Worm (Caenorhabditis elegans): Measurements from ENCODE around the gene C15F1.1.

The C15F1.1 gene

DNA sequence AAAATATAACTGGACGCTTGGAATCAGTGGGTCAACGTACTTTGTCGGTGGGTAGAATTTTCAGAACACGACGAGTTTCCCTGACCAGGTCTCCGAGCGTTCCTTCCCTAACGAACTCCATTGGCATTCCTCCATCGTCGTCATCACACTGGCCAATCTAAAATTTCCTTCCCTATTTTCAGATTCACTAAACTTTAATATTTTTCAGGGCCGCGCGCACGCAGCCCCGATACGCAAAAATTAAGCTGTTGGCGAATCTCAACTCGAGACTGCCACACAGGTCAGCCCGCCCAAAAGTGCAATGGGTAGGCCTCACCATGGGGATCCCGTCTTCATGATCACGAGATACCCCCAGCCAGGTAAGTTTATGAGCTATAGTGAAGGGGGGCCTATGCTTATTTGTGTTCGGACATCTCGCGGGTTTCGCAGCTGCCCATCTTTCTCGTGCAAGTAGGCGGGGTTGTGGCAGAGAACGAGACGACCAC, 21.4 kb upstream of the C15F1.1 start (continued):
- TF ChIP-seq madf-6 (GFP tag; IDR thresholded peaks at IDR 0.05) (peak; percentile 88), dox-1 (GFP tag; IDR thresholded peaks at IDR 0.05) (peak; percentile 95), lsy-27 (tag; optimal IDR thresholded peaks at IDR 0.05; ENCODE audit: borderline replicate concordance, insufficient read depth) (no peak), D2030.7 (GFP tag; IDR thresholded peaks at IDR 0.05) (peak; percentile 97), T26A5.8 (tag; optimal IDR thresholded peaks at IDR 0.05) (peak; percentile 49), ceh-79 (tag; optimal IDR thresholded peaks at IDR 0.05) (peak; percentile 77), ceh-27 (GFP tag; optimal IDR thresholded peaks at IDR 0.05) (peak; percentile 40), atf-7 (tag; optimal IDR thresholded peaks at IDR 0.05) (peak; percentile 59), nhr-179 (tag; optimal IDR thresholded peaks at IDR 0.05) (no peak), K12H6.12 (tag; optimal IDR thresholded peaks at IDR 0.05) (peak; percentile 39), let-607 (tag; optimal IDR thresholded peaks at IDR 0.05) (no peak), Y56A3A.18 (GFP tag; IDR thresholded peaks at IDR 0.05) (0 out of 2 replicates have a peak, but pooled peaks have one; percentile 84), mel-28 (tag; optimal IDR thresholded peaks at IDR 0.05; ENCODE audit: borderline replicate concordance) (peak; percentile 4)

ce11 chrII:6970515-6970914, 19.2 kb upstream of the C15F1.1 start, which contains the start of gene C15F1.5:
TSS of gene C15F1.5 (minus strand) at chrII:6970615.
- TF ChIP-seq cebp-1 (GFP tag; IDR thresholded peaks at IDR 0.05) (no peak), cebp-1 (tag; optimal IDR thresholded peaks at IDR 0.05) (peak; percentile 19), lir-1 (GFP tag; conservative IDR thresholded peaks at IDR 0.05) (no peak)

ce11 chrII:6972185-6972737, 17.4 kb upstream of the C15F1.1 start, which contains the start of gene art-1:
TSS of gene art-1 (minus strand) at chrII:6972235.
- no peak for TF ChIP-seq nfya-2 (GFP tag; IDR thresholded peaks at IDR 0.05)
- TF ChIP-seq nhr-179 (tag; optimal IDR thresholded peaks at IDR 0.05): no peak
- TF ChIP-seq Y53G8AR.9 (GFP tag; conservative IDR thresholded peaks at IDR 0.05): no peak
- no peak for TF ChIP-seq F37B4.10 (GFP tag; IDR thresholded peaks at IDR 0.05)
- TF ChIP-seq F49E8.2 (tag; optimal IDR thresholded peaks at IDR 0.05; ENCODE audit: insufficient read depth): peak; percentile 35
- no peak for TF ChIP-seq rpc-1 (optimal IDR thresholded peaks at IDR 0.05)
- no peak for TF ChIP-seq rpc-1 (tag; optimal IDR thresholded peaks at IDR 0.05)
- peak; percentile 51; the same call in 1 of the 2 replicates for TF ChIP-seq nfyb-1 (GFP tag; IDR thresholded peaks at IDR 0.05)
- TF ChIP-seq egrh-3 (GFP tag; IDR thresholded peaks at IDR 0.05): no peak
- TF ChIP-seq nhr-80 (tag; optimal IDR thresholded peaks at IDR 0.05): peak; percentile 31
- TF ChIP-seq snpc-4 (GFP tag; optimal IDR thresholded peaks at IDR 0.05): no peak
- TF ChIP-seq snpc-4 (tag; optimal IDR thresholded peaks at IDR 0.05): peak in 1 of 4 experiments; percentile 35
- TF ChIP-seq lin-26 (GFP tag; IDR thresholded peaks at IDR 0.05): 0 out of 2 replicates have a peak, but pooled peaks have one; percentile 11
- TF ChIP-seq lin-54 (GFP tag; optimal IDR thresholded peaks at IDR 0.05): no peak
- TF ChIP-seq egl-18 (GFP tag; IDR thresholded peaks at IDR 0.05): no peak
- no peak for TF ChIP-seq ama-1 (optimal IDR thresholded peaks at IDR 0.05)
- TF ChIP-seq ama-1 (GFP tag; optimal IDR thresholded peaks at IDR 0.05): peak in 1 of 2 experiments; percentile 67
- no peak for TF ChIP-seq dpl-1 (GFP tag; optimal IDR thresholded peaks at IDR 0.05)
- TF ChIP-seq fkh-3 (tag; optimal IDR thresholded peaks at IDR 0.05): no peak
- no peak for TF ChIP-seq attf-6 (GFP tag; IDR thresholded peaks at IDR 0.05)
- TF ChIP-seq atf-7 (tag; optimal IDR thresholded peaks at IDR 0.05): no peak

- TF ChIP-seq madf-6 (GFP tag; IDR thresholded peaks at IDR 0.05): 0 out of 2 replicates have a peak, but pooled peaks have one; percentile 25
- TF ChIP-seq ceh-27 (GFP tag; optimal IDR thresholded peaks at IDR 0.05): peak; percentile 11
- TF ChIP-seq nhr-80 (tag; optimal IDR thresholded peaks at IDR 0.05): peak; percentile 21
- no peak for TF ChIP-seq B0035.1 (tag; optimal IDR thresholded peaks at IDR 0.05)
- no peak for TF ChIP-seq akir-1 (GFP tag; optimal IDR thresholded peaks at IDR 0.05)
- TF ChIP-seq nfyb-1 (GFP tag; IDR thresholded peaks at IDR 0.05): 0 out of 2 replicates have a peak, but pooled peaks have one; percentile 7
Observed at ce11 chrII:6973501-6973900, 16.2 kb upstream of the C15F1.1 start, which contains the start of gene sod-1. TSS of gene sod-1 (minus strand) at chrII:6973887.

Measured in whole organism, young adult.